Worm (Caenorhabditis elegans) whole organism, L4 larva: ENCODE results near the gene T28C6.7.

Experiments
- aha-1 ChIP-seq: fragments of 150-350 bp; peaks from one replicate; lab custom pipeline; 2014; ENCODE audit warnings: missing biosample characterization, missing genetic modification characterization
- aly-2 ChIP-seq: sonication (generic microtip); optimal IDR thresholded peaks from 2 replicates; lab custom pipeline; 2018; ENCODE audit warnings: missing biosample characterization, missing genetic modification characterization
- ceh-28 ChIP-seq: fragments of 150-350 bp; optimal IDR thresholded peaks from 2 replicates; lab custom pipeline; 2014; ENCODE audit warnings: missing biosample characterization, missing genetic modification reagents, missing genetic modification characterization
- daf-12 ChIP-seq: fragments of 150-350 bp; optimal IDR thresholded peaks from 2 replicates; lab custom pipeline; 2014; ENCODE audit warnings: missing biosample characterization, missing genetic modification reagents, missing genetic modification characterization
- duxl-1 ChIP-seq: sonication (generic microtip); optimal IDR thresholded peaks from 2 replicates; lab custom pipeline; 2016; ENCODE audit warnings: mild to moderate bottlenecking, missing genetic modification characterization, moderate library complexity, missing compliant biosample characterization; ENCODE audit not compliant: poor library complexity
- egl-43 ChIP-seq: fragments of 200-800 bp; sonication (Bioruptor generic); IDR thresholded peaks from 2 replicates; pipeline ENCODE4 v1.3.6; 2022; ENCODE audit warnings: missing genetic modification reagents, missing genetic modification characterization, missing compliant biosample characterization
- fkh-10 ChIP-seq: fragments of 150-350 bp; optimal IDR thresholded peaks from 2 replicates; lab custom pipeline; 2014; ENCODE audit warnings: missing biosample characterization, missing genetic modification reagents, missing genetic modification characterization
- lin-39 ChIP-seq: fragments of 150-350 bp; optimal IDR thresholded peaks from 2 replicates; lab custom pipeline; 2014; ENCODE audit warnings: missing biosample characterization, missing genetic modification reagents, missing genetic modification characterization
- snpc-4 ChIP-seq: fragments of 150-350 bp; optimal IDR thresholded peaks from 2 replicates; lab custom pipeline; 2014; ENCODE audit warnings: missing biosample characterization, missing genetic modification characterization
- unc-39 ChIP-seq: sonication (generic microtip); optimal IDR thresholded peaks from 2 replicates; lab custom pipeline; 2017; ENCODE audit warnings: missing biosample characterization, missing genetic modification characterization
- unc-62 ChIP-seq, 3 experiments: fragments of 150-350 bp in 1 of 3; sonication (generic microtip); optimal IDR thresholded peaks in 2 of 3; peaks in 1 of 3; 1 replicate in 1 of 3; 2 replicates in 2 of 3; lab custom pipeline; 2014 to 2017; ENCODE audit warnings: missing biosample characterization in 3 of 3, missing genetic modification characterization in 3 of 3, missing genetic modification reagents in 3 of 3, missing genotype in 1 of 3
- zip-11 ChIP-seq: fragments of 200-800 bp; sonication (Bioruptor generic); IDR thresholded peaks from 2 replicates; pipeline ENCODE4 v1.3.6; 2022; ENCODE audit warnings: missing genetic modification characterization, missing compliant biosample characterization

ce11 chrIV:8778045-8778444, 49.6 kb upstream of the T28C6.7 start, which contains the start of gene C33D9.6:
- TF ChIP-seq lin-39 (tag; lab: Kevin White, UChicago) = no peak
- no peak for TF ChIP-seq unc-62 (GFP tag; optimal IDR thresholded peaks at IDR 0.05 in 1 of 2; lab: Kevin White, UChicago)
- TF ChIP-seq unc-62 (tag; optimal IDR thresholded peaks at IDR 0.05; lab: Kevin White, UChicago) = no peak
- peak; percentile 50 for TF ChIP-seq aha-1
- TF ChIP-seq daf-12 = no peak
- no peak for TF ChIP-seq duxl-1
- TF ChIP-seq egl-43 (GFP tag; lab: Robert Waterston, UW) = no peak
- no peak for TF ChIP-seq zip-11 (GFP tag; lab: Robert Waterston, UW)
- TF ChIP-seq unc-39 (tag; lab: Kevin White, UChicago) = no peak
- TF ChIP-seq fkh-10 (GFP tag; lab: Kevin White, UChicago) = no peak
- no peak for TF ChIP-seq ceh-28 (tag; lab: Kevin White, UChicago)
- no peak for TF ChIP-seq aly-2 (tag; lab: Kevin White, UChicago)
- TF ChIP-seq snpc-4 = no peak
